Worm (Caenorhabditis elegans) whole organism, late embryonic: Measurements from ENCODE around the gene K02C4.3.

Experiments used
- C38D4.7 ChIP-seq: fragments of 200-800 bp; sonication (Bioruptor generic); optimal IDR thresholded peaks from 2 replicates; lab custom pipeline; 2018; ENCODE audit warnings: mild to moderate bottlenecking, missing genetic modification characterization, moderate library complexity, missing compliant biosample characterization
- K09A11.1 ChIP-seq: sonication (generic microtip); optimal IDR thresholded peaks from 2 replicates; lab custom pipeline; 2017; ENCODE audit warnings: antibody characterized with exemption, mild to moderate bottlenecking, missing genetic modification characterization, missing compliant biosample characterization; ENCODE audit not compliant: insufficient read depth
- T23F11.4 ChIP-seq: fragments of 200-800 bp; sonication (Bioruptor generic); optimal IDR thresholded peaks from 2 replicates; lab custom pipeline; 2018; ENCODE audit warnings: mild to moderate bottlenecking, missing genetic modification characterization, missing compliant biosample characterization
- Y22D7AL.16 ChIP-seq: sonication (generic microtip); optimal IDR thresholded peaks from 2 replicates; lab custom pipeline; 2016; ENCODE audit warnings: missing genetic modification characterization, missing compliant biosample characterization
- ahr-1 ChIP-seq: sonication (generic microtip); optimal IDR thresholded peaks from 2 replicates; lab custom pipeline; 2016; ENCODE audit warnings: missing genetic modification characterization, missing compliant biosample characterization
- ama-1 ChIP-seq: fragments of 150-350 bp; optimal IDR thresholded peaks from 2 replicates; lab custom pipeline; 2014
- ceh-18 ChIP-seq: sonication (generic microtip); optimal IDR thresholded peaks from 2 replicates; lab custom pipeline; 2016; ENCODE audit warnings: missing genetic modification characterization, missing compliant biosample characterization
- ceh-19 ChIP-seq: fragments of 200-800 bp; sonication (Bioruptor generic); optimal IDR thresholded peaks from 2 replicates; lab custom pipeline; 2018; ENCODE audit warnings: mild to moderate bottlenecking, missing genetic modification characterization, missing compliant biosample characterization
- ceh-2 ChIP-seq: sonication (generic microtip); optimal IDR thresholded peaks from 2 replicates; lab custom pipeline; 2016; ENCODE audit warnings: missing genotype, missing genetic modification characterization, missing compliant biosample characterization
- ceh-22 ChIP-seq: sonication (generic microtip); optimal IDR thresholded peaks from 2 replicates; lab custom pipeline; 2017; ENCODE audit warnings: missing biosample characterization, missing genetic modification characterization
- ceh-24 ChIP-seq: sonication (generic microtip); optimal IDR thresholded peaks from 2 replicates; lab custom pipeline; 2016; ENCODE audit warnings: mild to moderate bottlenecking, missing genetic modification characterization, missing compliant biosample characterization
- ceh-30 ChIP-seq: fragments of 150-350 bp; optimal IDR thresholded peaks from 2 replicates; lab custom pipeline; 2014; ENCODE audit warnings: missing biosample characterization, missing genetic modification characterization
- ceh-31 ChIP-seq: sonication (generic microtip); optimal IDR thresholded peaks from 2 replicates; lab custom pipeline; 2016; ENCODE audit warnings: missing genetic modification characterization, missing compliant biosample characterization
- ceh-34 ChIP-seq: sonication (generic microtip); optimal IDR thresholded peaks from 2 replicates; lab custom pipeline; 2016; ENCODE audit warnings: mild to moderate bottlenecking, missing genetic modification characterization, missing compliant biosample characterization
- ceh-45 ChIP-seq: fragments of 200-800 bp; sonication (Bioruptor generic); IDR thresholded peaks from 2 replicates; pipeline ENCODE4 v1.3.6; 2022; ENCODE audit warnings: missing genetic modification reagents, missing genetic modification characterization, missing compliant biosample characterization
- ceh-48 ChIP-seq: sonication (generic microtip); optimal IDR thresholded peaks from 2 replicates; lab custom pipeline; 2016; ENCODE audit warnings: missing genetic modification characterization, inconsistent platforms, missing compliant biosample characterization
- dmd-4 ChIP-seq: sonication (generic microtip); optimal IDR thresholded peaks from 2 replicates; lab custom pipeline; 2016; ENCODE audit warnings: borderline replicate concordance, missing genetic modification characterization, missing compliant biosample characterization
- dve-1 ChIP-seq: sonication (generic microtip); optimal IDR thresholded peaks from 2 replicates; lab custom pipeline; 2017; ENCODE audit warnings: antibody characterized with exemption, mild to moderate bottlenecking, missing genetic modification characterization, missing compliant biosample characterization
- elt-2 ChIP-seq: sonication (generic microtip); optimal IDR thresholded peaks from 2 replicates; lab custom pipeline; 2016; ENCODE audit warnings: missing genetic modification reagents, missing genetic modification characterization, missing compliant biosample characterization
- eyg-1 ChIP-seq: sonication (generic microtip); optimal IDR thresholded peaks from 2 replicates; lab custom pipeline; 2016; ENCODE audit warnings: missing genotype, missing genetic modification characterization, missing compliant biosample characterization
- fax-1 ChIP-seq: sonication (generic microtip); optimal IDR thresholded peaks from 2 replicates; lab custom pipeline; 2016; ENCODE audit warnings: missing genotype, missing genetic modification characterization, missing compliant biosample characterization
- fkh-6 ChIP-seq: sonication (generic microtip); optimal IDR thresholded peaks from 2 replicates; lab custom pipeline; 2016; ENCODE audit warnings: missing genetic modification characterization, missing compliant biosample characterization
- gmeb-2 ChIP-seq: sonication (generic microtip); optimal IDR thresholded peaks from 2 replicates; lab custom pipeline; 2016; ENCODE audit warnings: missing genetic modification characterization, inconsistent platforms, missing compliant biosample characterization
- hlh-6 ChIP-seq: sonication (generic microtip); optimal IDR thresholded peaks from 2 replicates; lab custom pipeline; 2016; ENCODE audit warnings: missing genotype, missing genetic modification characterization, missing compliant biosample characterization
- hlh-8 ChIP-seq: sonication (generic microtip); optimal IDR thresholded peaks from 2 replicates; lab custom pipeline; 2016; ENCODE audit warnings: missing genotype, missing genetic modification characterization, missing compliant biosample characterization
- lim-6 ChIP-seq: sonication (generic microtip); optimal IDR thresholded peaks from 2 replicates; lab custom pipeline; 2016; ENCODE audit warnings: missing genetic modification characterization, missing compliant biosample characterization
- madf-2 ChIP-seq: sonication (generic microtip); optimal IDR thresholded peaks from 2 replicates; lab custom pipeline; 2017; ENCODE audit warnings: missing genetic modification characterization, missing compliant biosample characterization
- mec-3 ChIP-seq: sonication (generic microtip); optimal IDR thresholded peaks from 2 replicates; lab custom pipeline; 2016; ENCODE audit warnings: borderline replicate concordance, missing genetic modification characterization, missing compliant biosample characterization
- nfya-1 ChIP-seq: sonication (generic microtip); optimal IDR thresholded peaks from 2 replicates; lab custom pipeline; 2017; ENCODE audit warnings: missing genetic modification characterization, mild to moderate bottlenecking, missing compliant biosample characterization, antibody characterized with exemption, moderate library complexity
- nhr-11 ChIP-seq: fragments of 150-350 bp; optimal IDR thresholded peaks from 2 replicates; lab custom pipeline; 2014; ENCODE audit warnings: missing biosample characterization, missing genetic modification characterization
- nhr-232 ChIP-seq: sonication (generic microtip); optimal IDR thresholded peaks from 2 replicates; lab custom pipeline; 2016; ENCODE audit warnings: missing genetic modification characterization, missing compliant biosample characterization
- odd-2 ChIP-seq: sonication (generic microtip); optimal IDR thresholded peaks from 2 replicates; lab custom pipeline; 2017; ENCODE audit warnings: antibody characterized with exemption, mild to moderate bottlenecking, missing genetic modification characterization, missing compliant biosample characterization
- pat-9 ChIP-seq: fragments of 200-800 bp; sonication (Bioruptor generic); optimal IDR thresholded peaks from 2 replicates; lab custom pipeline; 2018; ENCODE audit warnings: mild to moderate bottlenecking, missing genetic modification characterization, moderate library complexity, missing compliant biosample characterization
- pax-1 ChIP-seq: fragments of 150-350 bp; optimal IDR thresholded peaks from 2 replicates; lab custom pipeline; 2014; ENCODE audit warnings: missing biosample characterization, missing genetic modification characterization
- pha-2 ChIP-seq: sonication (generic microtip); optimal IDR thresholded peaks from 2 replicates; lab custom pipeline; 2017; ENCODE audit warnings: mild to moderate bottlenecking, missing genetic modification characterization, missing compliant biosample characterization
- pqm-1 ChIP-seq: sonication (generic microtip); optimal IDR thresholded peaks from 2 replicates; lab custom pipeline; 2016; ENCODE audit warnings: missing genetic modification characterization, missing compliant biosample characterization
- pros-1 ChIP-seq: fragments of 150-350 bp; optimal IDR thresholded peaks from 2 replicates; lab custom pipeline; 2014; ENCODE audit warnings: missing biosample characterization, missing genetic modification reagents, missing genetic modification characterization
- ref-2 ChIP-seq: sonication (generic microtip); optimal IDR thresholded peaks from 2 replicates; lab custom pipeline; 2016; ENCODE audit warnings: missing genetic modification characterization, missing compliant biosample characterization
- rnt-1 ChIP-seq: sonication (generic microtip); optimal IDR thresholded peaks from 2 replicates; lab custom pipeline; 2016; ENCODE audit warnings: missing genetic modification characterization, missing compliant biosample characterization
- sox-4 ChIP-seq: sonication (generic microtip); optimal IDR thresholded peaks from 2 replicates; lab custom pipeline; 2017; ENCODE audit warnings: mild to moderate bottlenecking, missing genetic modification characterization, inconsistent platforms, missing compliant biosample characterization
- syd-9 ChIP-seq: sonication (generic microtip); optimal IDR thresholded peaks from 2 replicates; lab custom pipeline; 2016; ENCODE audit warnings: mild to moderate bottlenecking, missing genetic modification characterization, moderate library complexity, missing compliant biosample characterization
- tbx-2 ChIP-seq: sonication (generic microtip); optimal IDR thresholded peaks from 2 replicates; lab custom pipeline; 2016; ENCODE audit warnings: missing genetic modification characterization, missing compliant biosample characterization
- unc-42 ChIP-seq: sonication (generic microtip); optimal IDR thresholded peaks from 2 replicates; lab custom pipeline; 2016; ENCODE audit warnings: missing genotype, missing genetic modification characterization, missing compliant biosample characterization
- unc-86 ChIP-seq: sonication (generic microtip); optimal IDR thresholded peaks from 2 replicates; lab custom pipeline; 2016; ENCODE audit warnings: missing genetic modification characterization, missing compliant biosample characterization
- ztf-16 ChIP-seq: sonication (generic microtip); optimal IDR thresholded peaks from 2 replicates; lab custom pipeline; 2017; ENCODE audit warnings: missing genetic modification characterization, missing compliant biosample characterization

The K02C4.3 gene

DNA sequence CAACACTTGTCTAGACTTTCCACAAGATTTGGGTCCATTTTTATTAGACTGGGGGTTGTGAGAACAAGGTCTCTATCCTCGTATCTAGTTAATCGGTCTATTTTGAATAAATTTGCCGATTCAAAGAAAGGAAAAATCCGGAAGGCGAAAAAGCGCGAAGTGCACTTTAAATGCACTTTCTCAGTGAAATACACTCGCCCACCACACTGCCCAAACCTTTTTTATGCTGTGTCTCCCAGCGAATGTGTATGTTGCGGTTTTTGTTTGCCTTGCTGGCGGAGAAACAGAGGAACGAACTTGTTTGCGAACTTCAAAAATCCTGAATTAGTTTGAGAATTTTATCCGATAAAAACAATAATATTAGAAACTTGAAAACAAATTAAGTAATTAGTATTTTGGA is 44.1 kb upstream of the K02C4.3 start:
- TF ChIP-seq unc-42 (tag; lab: Kevin White, UChicago) (no peak), ceh-30 (tag; lab: Kevin White, UChicago) (no peak), ref-2 (peak; percentile 4), syd-9 (no peak), ceh-24 (no peak), dve-1 (no peak)
- TF ChIP-seq, all 69 proteins: peak for 1

DNA sequence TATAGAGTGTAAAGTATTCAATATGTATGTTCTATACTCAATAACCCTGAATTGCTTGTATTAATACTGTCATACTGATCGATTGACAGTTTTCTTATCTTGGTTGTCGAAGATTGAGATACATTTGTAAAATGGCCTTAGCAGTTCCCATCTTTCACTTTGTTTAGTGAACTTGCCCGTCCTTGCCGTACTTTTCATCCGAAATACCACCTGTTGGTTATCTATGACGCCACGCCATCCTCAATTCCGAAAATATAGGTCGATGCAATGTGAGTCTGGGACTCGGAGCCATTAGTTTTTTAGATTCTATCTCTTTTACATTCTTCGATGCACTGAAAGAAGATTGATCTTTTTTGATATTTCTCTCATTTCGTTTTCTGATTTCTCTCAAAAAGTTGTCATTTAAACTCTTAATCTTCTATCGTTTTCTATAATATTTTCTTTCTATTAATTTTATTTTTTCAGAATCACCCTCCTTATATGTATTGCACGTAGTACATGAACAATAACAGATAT is 42.9 kb upstream of the K02C4.3 start, which contains the start of gene ulp-4:
Gene ulp-4 (plus strand): TSS at position 466 of the 516 bp plus-strand sequence.
- TF ChIP-seq elt-2 (tag; lab: Kevin White, UChicago), result no peak
- no peak for TF ChIP-seq sox-4 (tag; lab: Kevin White, UChicago)
- no peak for TF ChIP-seq ceh-19
- no peak for TF ChIP-seq tbx-2 (tag; lab: Kevin White, UChicago)
- no peak for TF ChIP-seq pros-1 (tag; lab: Kevin White, UChicago)
- TF ChIP-seq Y22D7AL.16 (tag; lab: Kevin White, UChicago), result no peak
- no peak for TF ChIP-seq nhr-11 (tag; lab: Kevin White, UChicago)
- TF ChIP-seq pat-9 (tag; lab: Kevin White, UChicago), result no peak
- no peak for TF ChIP-seq pax-1
- no peak for TF ChIP-seq pha-2 (tag; lab: Kevin White, UChicago)
- no peak for TF ChIP-seq C38D4.7 (GFP tag; lab: Kevin White, UChicago)
- TF ChIP-seq T23F11.4 (GFP tag; lab: Kevin White, UChicago), result no peak
- TF ChIP-seq lim-6, result no peak
- no peak for TF ChIP-seq ceh-18 (tag; lab: Kevin White, UChicago)
- TF ChIP-seq eyg-1 (tag; lab: Kevin White, UChicago), result no peak
- no peak for TF ChIP-seq unc-86
- no peak for TF ChIP-seq odd-2
- no peak for TF ChIP-seq ztf-16 (tag; lab: Kevin White, UChicago)
- TF ChIP-seq ceh-31 (tag; lab: Kevin White, UChicago), result no peak

ce11 chrII:8129040-8129387 is 42.4 kb upstream of the K02C4.3 start:
- TF ChIP-seq unc-42 (tag; lab: Kevin White, UChicago) (no peak), K09A11.1 (no peak), nfya-1 (tag; lab: Kevin White, UChicago) (no peak), dmd-4 (tag; lab: Kevin White, UChicago) (no peak), pqm-1 (tag; lab: Kevin White, UChicago) (no peak), ceh-24 (no peak), eyg-1 (tag; lab: Kevin White, UChicago) (no peak), fax-1 (no peak), ceh-45 (GFP tag; lab: Robert Waterston, UW) (no peak), hlh-6 (tag; lab: Kevin White, UChicago) (no peak)

- no peak for TF ChIP-seq gmeb-2 (tag; lab: Kevin White, UChicago)
- no peak for TF ChIP-seq Y22D7AL.16 (tag; lab: Kevin White, UChicago)
- TF ChIP-seq madf-2, result no peak
- TF ChIP-seq nhr-232 (tag; lab: Kevin White, UChicago), result peak; percentile 39
- no peak for TF ChIP-seq K09A11.1
- TF ChIP-seq ceh-48 (tag; lab: Kevin White, UChicago), result peak; percentile 16
- peak; percentile 63 for TF ChIP-seq ceh-34
- TF ChIP-seq T23F11.4 (GFP tag; lab: Kevin White, UChicago), result peak; percentile 57
- no peak for TF ChIP-seq ceh-22 (tag; lab: Kevin White, UChicago)
- TF ChIP-seq ceh-24, result no peak
- TF ChIP-seq ceh-2 (tag; lab: Kevin White, UChicago), result no peak
- TF ChIP-seq fkh-6, result peak; percentile 43
- no peak for TF ChIP-seq nhr-11 (tag; lab: Kevin White, UChicago)
- peak; percentile 1 for TF ChIP-seq unc-42 (tag; lab: Kevin White, UChicago)
- no peak for TF ChIP-seq unc-86
- no peak for TF ChIP-seq dmd-4 (tag; lab: Kevin White, UChicago)
- TF ChIP-seq C38D4.7 (GFP tag; lab: Kevin White, UChicago), result peak; percentile 28
- peak; percentile 12 for TF ChIP-seq hlh-8 (tag; lab: Kevin White, UChicago)
- TF ChIP-seq rnt-1 (tag; lab: Kevin White, UChicago), result peak; percentile 25
- TF ChIP-seq mec-3 (tag; lab: Kevin White, UChicago), result peak; percentile 43
- TF ChIP-seq tbx-2 (tag; lab: Kevin White, UChicago), result peak; percentile 40
- no peak for TF ChIP-seq pax-1
- peak; percentile 58 for TF ChIP-seq ceh-18 (tag; lab: Kevin White, UChicago)
- TF ChIP-seq nfya-1 (tag; lab: Kevin White, UChicago), result peak; percentile 67
- TF ChIP-seq ama-1 (lab: Kevin White, UChicago), result no peak
- no peak for TF ChIP-seq ahr-1 (tag; lab: Kevin White, UChicago)
Observed at ce11 chrII:8128273-8129039, 41.8 kb upstream of the K02C4.3 start.
